Worm (Caenorhabditis elegans): Measurements from ENCODE around the gene ceh-74.

ce11 chrV:14197651-14198050 lies 19.8 kb downstream of the ceh-74 start:
- TF ChIP-seq ama-1 (optimal IDR thresholded peaks at IDR 0.05) = peak; percentile 58
- TF ChIP-seq nfya-1 (tag; optimal IDR thresholded peaks at IDR 0.05; ENCODE audit: insufficient read depth) = peak; percentile 40
- no peak for TF ChIP-seq tbx-2 (tag; optimal IDR thresholded peaks at IDR 0.05)
- TF ChIP-seq snpc-4 (tag; optimal IDR thresholded peaks at IDR 0.05) = no peak
- no peak for TF ChIP-seq fkh-10 (GFP tag; optimal IDR thresholded peaks at IDR 0.05)

Measured in whole organism, L3 larva.